Worm (Caenorhabditis elegans) whole organism, early embryonic: ENCODE results near the gene clc-32.

Experiments
- F13C5.2 ChIP-seq: sonication (generic microtip); optimal IDR thresholded peaks from 2 replicates; lab custom pipeline; 2017; ENCODE audit warnings: mild to moderate bottlenecking, missing genetic modification characterization, inconsistent platforms, missing compliant biosample characterization
- ama-1 ChIP-seq: fragments of 150-350 bp; optimal IDR thresholded peaks from 2 replicates; lab custom pipeline; 2014
- ets-7 ChIP-seq: sonication (generic microtip); optimal IDR thresholded peaks from 2 replicates; lab custom pipeline; 2016; ENCODE audit warnings: missing genotype, missing genetic modification characterization, missing compliant biosample characterization
- flt-1 ChIP-seq: fragments of 200-800 bp; sonication (Bioruptor generic); IDR thresholded peaks from 2 replicates; pipeline ENCODE4 v1.3.6; 2022; ENCODE audit warnings: missing genetic modification characterization, missing compliant biosample characterization
- hmbx-1 ChIP-seq: sonication (generic microtip); optimal IDR thresholded peaks from 2 replicates; lab custom pipeline; 2016; ENCODE audit warnings: mild to moderate bottlenecking, missing genetic modification characterization, missing compliant biosample characterization
- hmg-4 ChIP-seq: fragments of 200-800 bp; sonication (Bioruptor generic); optimal IDR thresholded peaks from 2 replicates; lab custom pipeline; 2018; ENCODE audit warnings: mild to moderate bottlenecking, missing genetic modification characterization, missing compliant biosample characterization
- hnd-1 ChIP-seq: sonication (generic microtip); optimal IDR thresholded peaks from 2 replicates; lab custom pipeline; 2016; ENCODE audit warnings: missing genetic modification characterization, missing compliant biosample characterization
- scrt-1 ChIP-seq: fragments of 200-800 bp; sonication (Bioruptor generic); IDR thresholded peaks from 2 replicates; pipeline ENCODE4 v1.3.6; 2022; ENCODE audit warnings: missing genetic modification characterization, missing compliant biosample characterization
- sea-1 ChIP-seq: fragments of 200-800 bp; sonication (Bioruptor generic); conservative IDR thresholded peaks from 2 replicates; pipeline ENCODE4 v1.3.6; 2022; ENCODE audit warnings: missing genetic modification characterization, missing compliant biosample characterization
- tbx-37 ChIP-seq: fragments of 200-800 bp; sonication (Bioruptor generic); conservative IDR thresholded peaks from 2 replicates; pipeline ENCODE4 v1.3.6; 2022; ENCODE audit warnings: missing genetic modification reagents, missing genetic modification characterization, missing compliant biosample characterization
- tra-4 ChIP-seq: sonication (generic microtip); optimal IDR thresholded peaks from 2 replicates; lab custom pipeline; 2017; ENCODE audit warnings: missing genetic modification characterization, missing compliant biosample characterization

DNA sequence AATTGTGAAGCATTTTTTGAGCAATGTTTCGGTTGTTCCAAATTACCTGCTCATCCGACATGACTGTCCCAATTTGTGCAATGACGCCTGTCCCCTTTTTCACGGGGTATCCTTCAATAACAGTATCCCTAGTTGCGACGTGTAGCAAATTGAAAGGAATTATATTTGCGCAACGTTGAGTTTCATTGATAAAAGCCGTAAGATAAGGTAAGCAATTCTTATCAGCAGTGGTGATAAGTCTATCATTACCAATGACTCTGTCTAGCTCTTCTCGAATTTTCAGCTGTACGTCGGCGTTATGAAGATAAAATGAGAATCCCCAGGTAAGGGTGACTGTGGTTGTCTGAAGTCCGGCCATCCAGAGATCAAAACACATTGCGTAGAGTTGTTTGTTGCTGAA is 33.1 kb upstream of the clc-32 start:
- TF ChIP-seq ama-1 (lab: Kevin White, UChicago) = no peak
- TF ChIP-seq sea-1 (GFP tag; lab: Robert Waterston, UW) = no peak
- TF ChIP-seq hmg-4 (GFP tag; lab: Kevin White, UChicago) = no peak
- no peak for TF ChIP-seq tra-4 (tag; lab: Kevin White, UChicago)
- TF ChIP-seq tbx-37 = no peak
- TF ChIP-seq hnd-1 (tag; lab: Kevin White, UChicago) = no peak
- TF ChIP-seq F13C5.2 (tag; lab: Kevin White, UChicago) = no peak
- TF ChIP-seq ets-7 (tag; lab: Kevin White, UChicago) = no peak
- no peak for TF ChIP-seq scrt-1
- TF ChIP-seq hmbx-1 (tag; lab: Kevin White, UChicago) = no peak
- TF ChIP-seq flt-1 (GFP tag; lab: Robert Waterston, UW) = no peak
